Worm (Caenorhabditis elegans) whole organism, young adult: ENCODE results near the gene C33F10.1.

Source experiments
- B0261.1 ChIP-seq: sonication (generic microtip); optimal IDR thresholded peaks from 2 replicates; lab custom pipeline; 2016; ENCODE audit warnings: mild to moderate bottlenecking, missing genetic modification characterization, moderate library complexity, missing compliant biosample characterization
- B0336.3 ChIP-seq: fragments of 200-800 bp; sonication (Bioruptor generic); IDR thresholded peaks from 2 replicates; pipeline ENCODE4 v1.3.6; 2022; ENCODE audit warnings: missing genetic modification characterization, missing compliant biosample characterization
- F10E7.11 ChIP-seq: sonication (generic microtip); optimal IDR thresholded peaks from 2 replicates; lab custom pipeline; 2017; ENCODE audit warnings: mild to moderate bottlenecking, missing genetic modification characterization, moderate library complexity, missing compliant biosample characterization
- F33H1.4 ChIP-seq: fragments of 200-800 bp; sonication (Bioruptor generic); IDR thresholded peaks from 2 replicates; pipeline ENCODE4 v1.3.6; 2022; ENCODE audit warnings: missing genetic modification reagents, missing genetic modification characterization, missing compliant biosample characterization
- F52B5.7 ChIP-seq: sonication (generic microtip); optimal IDR thresholded peaks from 2 replicates; lab custom pipeline; 2016; ENCODE audit warnings: mild to moderate bottlenecking, missing genetic modification characterization, missing compliant biosample characterization
- F55B11.4 ChIP-seq: sonication (generic microtip); optimal IDR thresholded peaks from 2 replicates; lab custom pipeline; 2016; ENCODE audit warnings: missing compliant biosample characterization, missing genetic modification characterization, borderline replicate concordance; ENCODE audit not compliant: insufficient read depth
- F57A8.1 ChIP-seq: fragments of 200-800 bp; sonication (Bioruptor generic); optimal IDR thresholded peaks from 2 replicates; lab custom pipeline; 2018; ENCODE audit warnings: mild to moderate bottlenecking, missing genetic modification characterization, moderate library complexity, missing compliant biosample characterization
- F57C9.4 ChIP-seq: sonication (generic microtip); optimal IDR thresholded peaks from 2 replicates; lab custom pipeline; 2017; ENCODE audit warnings: mild to moderate bottlenecking, missing genetic modification characterization, missing compliant biosample characterization
- K11D2.4 ChIP-seq: fragments of 200-800 bp; sonication (Bioruptor generic); IDR thresholded peaks from 2 replicates; pipeline ENCODE4 v1.3.6; 2022; ENCODE audit warnings: missing genetic modification reagents, missing genetic modification characterization, missing compliant biosample characterization
- T07F8.4 ChIP-seq: sonication (generic microtip); optimal IDR thresholded peaks from 2 replicates; lab custom pipeline; 2016; ENCODE audit warnings: mild to moderate bottlenecking, missing genetic modification characterization, moderate library complexity, missing compliant biosample characterization
- Y53F4B.3 ChIP-seq: fragments of 200-800 bp; sonication (Bioruptor generic); IDR thresholded peaks from 2 replicates; pipeline ENCODE4 v1.3.6; 2022; ENCODE audit warnings: missing genetic modification reagents, missing genetic modification characterization, missing compliant biosample characterization
- Y67H2A.10 ChIP-seq: fragments of 200-800 bp; sonication (Bioruptor generic); conservative IDR thresholded peaks from 2 replicates; pipeline ENCODE4 v1.3.6; 2022; ENCODE audit warnings: missing genetic modification reagents, missing genetic modification characterization, missing compliant biosample characterization
- Y95B8A.8 ChIP-seq: fragments of 200-800 bp; sonication (Bioruptor generic); IDR thresholded peaks from 2 replicates; pipeline ENCODE4 v1.3.6; 2022; ENCODE audit warnings: missing genetic modification reagents, missing genetic modification characterization, missing compliant biosample characterization
- aptf-3 ChIP-seq: fragments of 200-800 bp; sonication (Bioruptor generic); IDR thresholded peaks from 2 replicates; pipeline ENCODE4 v1.3.6; 2022; ENCODE audit warnings: missing genetic modification characterization, missing compliant biosample characterization
- atf-7 ChIP-seq: sonication (generic microtip); optimal IDR thresholded peaks from 2 replicates; lab custom pipeline; 2017; ENCODE audit warnings: mild to moderate bottlenecking, missing genetic modification characterization, missing compliant biosample characterization
- attf-5 ChIP-seq: fragments of 200-800 bp; sonication (Bioruptor generic); optimal IDR thresholded peaks from 2 replicates; lab custom pipeline; 2018; ENCODE audit warnings: mild to moderate bottlenecking, missing genetic modification characterization, missing compliant biosample characterization
- bed-2 ChIP-seq: fragments of 200-800 bp; sonication (Bioruptor generic); IDR thresholded peaks from 2 replicates; pipeline ENCODE4 v1.3.6; 2022; ENCODE audit warnings: missing genetic modification reagents, missing genetic modification characterization, missing compliant biosample characterization
- ccch-3 ChIP-seq: fragments of 200-800 bp; sonication (Bioruptor generic); optimal IDR thresholded peaks from 2 replicates; lab custom pipeline; 2018; ENCODE audit warnings: mild to moderate bottlenecking, missing genetic modification characterization, missing compliant biosample characterization
- ceh-40 ChIP-seq: fragments of 200-800 bp; sonication (Bioruptor generic); IDR thresholded peaks from 2 replicates; pipeline ENCODE4 v1.3.6; 2022; ENCODE audit warnings: missing genetic modification characterization, missing compliant biosample characterization
- ceh-79 ChIP-seq: sonication (generic microtip); optimal IDR thresholded peaks from 2 replicates; lab custom pipeline; 2017; ENCODE audit warnings: mild to moderate bottlenecking, missing genetic modification characterization, missing compliant biosample characterization
- die-1 ChIP-seq: sonication (generic microtip); optimal IDR thresholded peaks from 2 replicates; lab custom pipeline; 2016; ENCODE audit warnings: missing genotype, mild to moderate bottlenecking, missing genetic modification characterization, missing compliant biosample characterization
- egl-44 ChIP-seq: fragments of 200-800 bp; sonication (Bioruptor generic); IDR thresholded peaks from 2 replicates; pipeline ENCODE4 v1.3.6; 2022; ENCODE audit warnings: missing genetic modification reagents, missing genetic modification characterization, missing compliant biosample characterization
- ets-4 ChIP-seq: fragments of 200-800 bp; sonication (Bioruptor generic); optimal IDR thresholded peaks from 2 replicates; lab custom pipeline; 2018; ENCODE audit warnings: mild to moderate bottlenecking, missing genetic modification characterization, missing compliant biosample characterization
- fkh-3 ChIP-seq: sonication (generic microtip); optimal IDR thresholded peaks from 2 replicates; lab custom pipeline; 2016; ENCODE audit warnings: mild to moderate bottlenecking, missing genetic modification characterization, missing compliant biosample characterization
- hlh-12 ChIP-seq: sonication (generic microtip); optimal IDR thresholded peaks from 2 replicates; lab custom pipeline; 2016; ENCODE audit warnings: missing genetic modification characterization, missing compliant biosample characterization
- hlh-26 ChIP-seq: fragments of 200-800 bp; sonication (Bioruptor generic); conservative IDR thresholded peaks from 2 replicates; pipeline ENCODE4 v1.3.6; 2022; ENCODE audit warnings: missing genetic modification reagents, missing genetic modification characterization, missing compliant biosample characterization
- hmg-20 ChIP-seq: fragments of 200-800 bp; sonication (Bioruptor generic); IDR thresholded peaks from 2 replicates; pipeline ENCODE4 v1.3.6; 2022; ENCODE audit warnings: missing genetic modification reagents, missing genetic modification characterization, missing compliant biosample characterization
- lag-1 ChIP-seq: fragments of 200-800 bp; sonication (Bioruptor generic); IDR thresholded peaks from 2 replicates; pipeline ENCODE4 v1.3.6; 2022; ENCODE audit warnings: missing genetic modification reagents, missing genetic modification characterization, missing compliant biosample characterization
- lin-40 ChIP-seq: sonication (generic microtip); optimal IDR thresholded peaks from 2 replicates; lab custom pipeline; 2016; ENCODE audit warnings: missing genetic modification characterization, mild to moderate bottlenecking, missing compliant biosample characterization, missing genotype, missing genetic modification reagents
- lir-1 ChIP-seq: fragments of 200-800 bp; sonication (Bioruptor generic); conservative IDR thresholded peaks from 2 replicates; pipeline ENCODE4 v1.3.6; 2022; ENCODE audit warnings: missing genetic modification reagents, missing genetic modification characterization, missing compliant biosample characterization
- lsl-1 ChIP-seq: fragments of 200-800 bp; sonication (Bioruptor generic); optimal IDR thresholded peaks from 2 replicates; lab custom pipeline; 2018; ENCODE audit warnings: mild to moderate bottlenecking, missing genetic modification characterization, moderate library complexity, missing compliant biosample characterization
- madf-6 ChIP-seq: fragments of 200-800 bp; sonication (Bioruptor generic); IDR thresholded peaks from 2 replicates; pipeline ENCODE4 v1.3.6; 2022; ENCODE audit warnings: missing genetic modification reagents, missing genetic modification characterization, missing compliant biosample characterization
- mes-4 ChIP-seq: sonication (generic microtip); optimal IDR thresholded peaks from 2 replicates; lab custom pipeline; 2016; ENCODE audit warnings: missing genotype, missing genetic modification characterization, missing compliant biosample characterization
- nfya-2 ChIP-seq: fragments of 200-800 bp; sonication (Bioruptor generic); IDR thresholded peaks from 2 replicates; pipeline ENCODE4 v1.3.6; 2022; ENCODE audit warnings: missing genetic modification reagents, missing genetic modification characterization, missing compliant biosample characterization
- nfyb-1 ChIP-seq: fragments of 200-800 bp; sonication (Bioruptor generic); IDR thresholded peaks from 2 replicates; pipeline ENCODE4 v1.3.6; 2022; ENCODE audit warnings: missing genetic modification reagents, missing genetic modification characterization, missing compliant biosample characterization
- pbrm-1 ChIP-seq: fragments of 200-800 bp; sonication (Bioruptor generic); IDR thresholded peaks from 2 replicates; pipeline ENCODE4 v1.3.6; 2022; ENCODE audit warnings: missing genetic modification reagents, missing genetic modification characterization, missing compliant biosample characterization
- pha-4 ChIP-seq: fragments of 150-350 bp; sonication (generic microtip); optimal IDR thresholded peaks from 2 replicates; lab custom pipeline; 2014; ENCODE audit warnings: missing biosample characterization, missing genetic modification reagents, missing genetic modification characterization
- rcor-1 ChIP-seq: fragments of 200-800 bp; sonication (Bioruptor generic); IDR thresholded peaks from 2 replicates; pipeline ENCODE4 v1.3.6; 2022; ENCODE audit warnings: missing genetic modification reagents, missing genetic modification characterization, missing compliant biosample characterization
- rec-8 ChIP-seq, 2 experiments: sonication (generic microtip); optimal IDR thresholded peaks; 2 replicates each; lab custom pipeline; 2016; ENCODE audit warnings: mild to moderate bottlenecking in 2 of 2, missing genetic modification characterization in 2 of 2, missing genetic modification reagents in 2 of 2, missing genotype in 2 of 2, missing biosample characterization in 1 of 2, missing compliant biosample characterization in 1 of 2, moderate library complexity in 1 of 2
- sdz-38 ChIP-seq: sonication (generic microtip); optimal IDR thresholded peaks from 2 replicates; lab custom pipeline; 2016; ENCODE audit warnings: missing genotype, missing genetic modification characterization, missing compliant biosample characterization
- sea-2 ChIP-seq: fragments of 200-800 bp; sonication (Bioruptor generic); IDR thresholded peaks from 2 replicates; pipeline ENCODE4 v1.3.6; 2022; ENCODE audit warnings: missing genetic modification characterization, missing compliant biosample characterization
- somi-1 ChIP-seq: fragments of 200-800 bp; sonication (Bioruptor generic); optimal IDR thresholded peaks from 2 replicates; lab custom pipeline; 2018; ENCODE audit warnings: mild to moderate bottlenecking, missing genetic modification characterization, missing compliant biosample characterization
- tbp1 ChIP-seq: fragments of 200-800 bp; sonication (Bioruptor generic); optimal IDR thresholded peaks from 2 replicates; lab custom pipeline; 2018; ENCODE audit warnings: mild to moderate bottlenecking, missing genetic modification characterization, missing compliant biosample characterization
- tlf-1 ChIP-seq: fragments of 200-800 bp; sonication (Bioruptor generic); optimal IDR thresholded peaks from 2 replicates; lab custom pipeline; 2018; ENCODE audit warnings: mild to moderate bottlenecking, missing genetic modification characterization, missing compliant biosample characterization
- unc-62 ChIP-seq: fragments of 150-350 bp; optimal IDR thresholded peaks from 2 replicates; lab custom pipeline; 2014; ENCODE audit warnings: missing biosample characterization, missing genetic modification reagents, missing genetic modification characterization
- xnd-1 ChIP-seq: sonication (generic microtip); optimal IDR thresholded peaks from 2 replicates; lab custom pipeline; 2016; ENCODE audit warnings: missing genotype, missing genetic modification reagents, missing genetic modification characterization, missing compliant biosample characterization
- ztf-18 ChIP-seq: sonication (generic microtip); optimal IDR thresholded peaks from 2 replicates; lab custom pipeline; 2016; ENCODE audit warnings: missing genotype, mild to moderate bottlenecking, missing genetic modification characterization, missing compliant biosample characterization
- ztf-22 ChIP-seq: fragments of 200-800 bp; sonication (Bioruptor generic); optimal IDR thresholded peaks from 2 replicates; lab custom pipeline; 2018; ENCODE audit warnings: mild to moderate bottlenecking, missing genetic modification characterization, moderate library complexity, missing compliant biosample characterization
- ztf-3 ChIP-seq: fragments of 200-800 bp; sonication (Bioruptor generic); optimal IDR thresholded peaks from 2 replicates; lab custom pipeline; 2018; ENCODE audit warnings: mild to moderate bottlenecking, missing genetic modification characterization, missing compliant biosample characterization

C33F10.1 gene

ce11 chrII:4851594-4852106, 16.8 kb downstream of the C33F10.1 start, which contains the start of gene dnj-9 (continued):
- TF ChIP-seq T07F8.4 (tag; lab: Kevin White, UChicago) (peak; percentile 41), die-1 (tag; lab: Kevin White, UChicago) (peak; percentile 53), Y67H2A.10 (peak; percentile 37; the same call in 1 of the 2 replicates), lin-40 (tag; lab: Kevin White, UChicago) (peak; percentile 97), hmg-20 (peak; percentile 85), atf-7 (tag; lab: Kevin White, UChicago) (peak; percentile 82), lir-1 (GFP tag; lab: Robert Waterston, UW) (peak; percentile 78), bed-2 (GFP tag; lab: Robert Waterston, UW) (no peak), hlh-12 (no peak), unc-62 (GFP tag; lab: Kevin White, UChicago) (no peak), xnd-1 (tag; lab: Kevin White, UChicago) (peak; percentile 83), rcor-1 (GFP tag; lab: Robert Waterston, UW) (peak; percentile 94), rec-8 (tag; optimal IDR thresholded peaks at IDR 0.05; lab: Kevin White, UChicago) (peak in 1 of 2 experiments; percentile 21), F57C9.4 (no peak), ztf-18 (tag; lab: Kevin White, UChicago) (peak; percentile 99), attf-5 (GFP tag; lab: Kevin White, UChicago) (peak; percentile 95), pha-4 (tag; lab: Kevin White, UChicago) (peak; percentile 94), pbrm-1 (GFP tag; lab: Robert Waterston, UW) (peak; percentile 91), F55B11.4 (tag; lab: Kevin White, UChicago) (no peak), ceh-79 (tag; lab: Kevin White, UChicago) (no peak), aptf-3 (GFP tag; lab: Robert Waterston, UW) (no peak), lsl-1 (GFP tag; lab: Kevin White, UChicago) (peak; percentile 82), fkh-3 (tag; lab: Kevin White, UChicago) (no peak), somi-1 (GFP tag; lab: Kevin White, UChicago) (peak; percentile 53), F52B5.7 (tag; lab: Kevin White, UChicago) (no peak), ccch-3 (GFP tag; lab: Kevin White, UChicago) (no peak), egl-44 (GFP tag; lab: Robert Waterston, UW) (peak; percentile 82; the same call in 1 of the 2 replicates), ceh-40 (peak; percentile 51; the same call in 1 of the 2 replicates), sea-2 (GFP tag; lab: Robert Waterston, UW) (no peak), mes-4 (tag; lab: Kevin White, UChicago) (peak; percentile 34), Y95B8A.8 (peak; percentile 77; the same call in 1 of the 2 replicates), nfyb-1 (GFP tag; lab: Robert Waterston, UW) (peak; percentile 95), tbp1 (peak; percentile 75), B0261.1 (tag; lab: Kevin White, UChicago) (peak; percentile 15), hlh-26 (no peak), tlf-1 (GFP tag; lab: Kevin White, UChicago) (peak; percentile 93), F10E7.11 (no peak), F57A8.1 (GFP tag; lab: Kevin White, UChicago) (peak; percentile 35), B0336.3 (GFP tag; lab: Robert Waterston, UW) (peak; percentile 93), madf-6 (GFP tag; lab: Robert Waterston, UW) (peak; percentile 95), lag-1 (no peak), ztf-22 (GFP tag; lab: Kevin White, UChicago) (no peak), F33H1.4 (GFP tag; lab: Robert Waterston, UW) (peak; percentile 84), sdz-38 (tag; lab: Kevin White, UChicago) (no peak), ets-4 (GFP tag; lab: Kevin White, UChicago) (no peak), ztf-3 (no peak), Y53F4B.3 (GFP tag; lab: Robert Waterston, UW) (no peak), K11D2.4 (GFP tag; lab: Robert Waterston, UW) (peak; percentile 94), nfya-2 (GFP tag; lab: Robert Waterston, UW) (no peak)
